Fruit fly (Drosophila melanogaster) whole organism, embryonic: ENCODE measurements around the gene CG33795.

Source experiments
- CG12104 ChIP-seq: fragments of 200-800 bp; sonication (Bioruptor generic); optimal IDR thresholded peaks from 3 replicates; lab custom pipeline; 2016; ENCODE audit warnings: missing biosample characterization, missing genetic modification characterization
- NFAT ChIP-seq: fragments of 200-800 bp; sonication (Bioruptor generic); IDR thresholded peaks from 2 replicates; pipeline ENCODE4 v1.3.6; 2022; ENCODE audit warnings: missing biosample characterization, missing genetic modification characterization
- jing ChIP-seq: fragments of 200-800 bp; sonication (Bioruptor generic); optimal IDR thresholded peaks from 2 replicates; lab custom pipeline; 2018; ENCODE audit warnings: missing biosample characterization, mild to moderate bottlenecking, missing genetic modification characterization

- TF ChIP-seq jing (GFP tag; lab: Kevin White, UChicago) (no peak), NFAT (GFP tag; lab: Robert Waterston, UW) (no peak), CG12104 (GFP tag; lab: Kevin White, UChicago) (no peak)
Observed at dm6 chr3L:16193851-16194709, 22.9 kb upstream of the CG33795 start.
